Fruit fly (Drosophila melanogaster) whole organism, embryonic: Measurements from ENCODE around the gene CG17754.

ENCODE experiments used
- Atf-2 ChIP-seq: fragments of 200-800 bp; sonication (Bioruptor generic); optimal IDR thresholded peaks from 2 replicates; lab custom pipeline; 2016; ENCODE audit warnings: missing biosample characterization, missing genetic modification characterization
- Atf3 ChIP-seq: fragments of 200-800 bp; sonication (Bioruptor generic); optimal IDR thresholded peaks from 3 replicates; lab custom pipeline; 2016; ENCODE audit warnings: missing biosample characterization, missing genetic modification characterization
- CG10147 ChIP-seq: fragments of 200-800 bp; sonication (Bioruptor generic); optimal IDR thresholded peaks from 2 replicates; lab custom pipeline; 2019; ENCODE audit warnings: missing biosample characterization, mild to moderate bottlenecking, missing genetic modification characterization, moderate library complexity
- CG10209 ChIP-seq: fragments of 200-800 bp; sonication (Bioruptor generic); optimal IDR thresholded peaks from 3 replicates; lab custom pipeline; 2017; ENCODE audit warnings: missing biosample characterization, mild to moderate bottlenecking, missing genetic modification characterization, missing genetic modification reagents
- CG10274 ChIP-seq: fragments of 200-800 bp; sonication (Bioruptor generic); optimal IDR thresholded peaks from 3 replicates; lab custom pipeline; 2017; ENCODE audit warnings: missing biosample characterization, mild to moderate bottlenecking, missing genetic modification characterization
- CG10462 ChIP-seq: fragments of 200-800 bp; sonication (Bioruptor generic); optimal IDR thresholded peaks from 2 replicates; lab custom pipeline; 2016; ENCODE audit warnings: missing biosample characterization, missing genetic modification characterization
- CG10543 ChIP-seq: fragments of 200-800 bp; sonication (Bioruptor generic); optimal IDR thresholded peaks from 3 replicates; lab custom pipeline; 2017; ENCODE audit warnings: missing biosample characterization, mild to moderate bottlenecking, missing genetic modification characterization, moderate library complexity
- CG11093 ChIP-seq: fragments of 200-800 bp; sonication (Bioruptor generic); IDR thresholded peaks from 3 replicates; pipeline ENCODE4 v1.3.6; 2022; ENCODE audit warnings: missing biosample characterization, missing genetic modification characterization
- CG11560 ChIP-seq: fragments of 200-800 bp; sonication (Bioruptor generic); IDR thresholded peaks from 3 replicates; pipeline ENCODE4 v1.3.6; 2022; ENCODE audit warnings: missing biosample characterization, missing genetic modification characterization
- CG11723 ChIP-seq: fragments of 200-800 bp; sonication (Bioruptor generic); optimal IDR thresholded peaks from 2 replicates; lab custom pipeline; 2017; ENCODE audit warnings: missing biosample characterization, mild to moderate bottlenecking, missing genetic modification characterization
- CG12071 ChIP-seq: fragments of 200-800 bp; sonication (Bioruptor generic); optimal IDR thresholded peaks from 3 replicates; lab custom pipeline; 2018; ENCODE audit warnings: missing biosample characterization, mild to moderate bottlenecking, missing genetic modification characterization
- CG12219 ChIP-seq: fragments of 200-800 bp; sonication (Bioruptor generic); optimal IDR thresholded peaks from 3 replicates; lab custom pipeline; 2018; ENCODE audit warnings: missing biosample characterization, mild to moderate bottlenecking, missing genetic modification characterization
- CG13894 ChIP-seq: fragments of 200-800 bp; sonication (Bioruptor generic); optimal IDR thresholded peaks from 3 replicates; lab custom pipeline; 2018; ENCODE audit warnings: missing biosample characterization, mild to moderate bottlenecking, missing genetic modification characterization, moderate library complexity
- CG15073 ChIP-seq: fragments of 200-800 bp; sonication (Bioruptor generic); optimal IDR thresholded peaks from 2 replicates; lab custom pipeline; 2016; ENCODE audit warnings: missing biosample characterization, missing genetic modification characterization
- CG17829 ChIP-seq: fragments of 200-800 bp; optimal IDR thresholded peaks from 2 replicates; lab custom pipeline; 2019; ENCODE audit warnings: missing biosample characterization, mild to moderate bottlenecking, missing genetic modification characterization, moderate library complexity
- CG2712 ChIP-seq: fragments of 200-800 bp; optimal IDR thresholded peaks from 3 replicates; lab custom pipeline; 2019; ENCODE audit warnings: missing biosample characterization, mild to moderate bottlenecking, missing genetic modification characterization, moderate library complexity
- CG31388 ChIP-seq: fragments of 200-800 bp; sonication (Bioruptor generic); optimal IDR thresholded peaks from 2 replicates; lab custom pipeline; 2016; ENCODE audit warnings: missing biosample characterization, missing genetic modification characterization
- CG32532 ChIP-seq: fragments of 200-800 bp; sonication (Bioruptor generic); IDR thresholded peaks from 2 replicates; pipeline ENCODE4 v1.3.6; 2022; ENCODE audit warnings: missing biosample characterization, missing genetic modification characterization
- CG32772 ChIP-seq: fragments of 200-800 bp; sonication (Bioruptor generic); IDR thresholded peaks from 2 replicates; pipeline ENCODE4 v1.3.6; 2022; ENCODE audit warnings: missing biosample characterization, missing genetic modification characterization
- CG3407 ChIP-seq: fragments of 200-800 bp; sonication (Bioruptor generic); optimal IDR thresholded peaks from 2 replicates; lab custom pipeline; 2018; ENCODE audit warnings: missing biosample characterization, mild to moderate bottlenecking, missing genetic modification characterization
- CG5953 ChIP-seq: fragments of 200-800 bp; sonication (Bioruptor generic); IDR thresholded peaks from 2 replicates; pipeline ENCODE4 v1.3.6; 2022; ENCODE audit warnings: missing biosample characterization, missing genetic modification characterization
- CG6813 ChIP-seq: fragments of 200-800 bp; sonication (Bioruptor generic); optimal IDR thresholded peaks from 2 replicates; lab custom pipeline; 2017; ENCODE audit warnings: missing biosample characterization, missing genetic modification characterization, mild to moderate bottlenecking, moderate library complexity, missing genetic modification reagents
- CG7745 ChIP-seq: fragments of 200-800 bp; sonication (Bioruptor generic); optimal IDR thresholded peaks from 2 replicates; lab custom pipeline; 2018; ENCODE audit warnings: missing biosample characterization, mild to moderate bottlenecking, missing genetic modification characterization, moderate library complexity
- CG9876 ChIP-seq: fragments of 200-800 bp; sonication (Bioruptor generic); optimal IDR thresholded peaks from 2 replicates; lab custom pipeline; 2016; ENCODE audit warnings: missing biosample characterization, missing genetic modification characterization
- CoRest ChIP-seq: fragments of 200-800 bp; sonication (Bioruptor generic); optimal IDR thresholded peaks from 3 replicates; lab custom pipeline; 2018; ENCODE audit warnings: missing biosample characterization, mild to moderate bottlenecking, missing genetic modification characterization, moderate library complexity
- Dad ChIP-seq: fragments of 200-800 bp; sonication (Bioruptor generic); optimal IDR thresholded peaks from 3 replicates; lab custom pipeline; 2016; ENCODE audit warnings: missing biosample characterization, missing genetic modification characterization
- Dbx ChIP-seq: fragments of 200-800 bp; sonication (Bioruptor generic); IDR thresholded peaks from 3 replicates; pipeline ENCODE4 v1.3.6; 2022; ENCODE audit warnings: missing biosample characterization, missing genetic modification characterization
- Gsc ChIP-seq: fragments of 200-800 bp; sonication (Bioruptor generic); IDR thresholded peaks from 2 replicates; pipeline ENCODE4 v1.3.6; 2022; ENCODE audit warnings: missing biosample characterization, missing genetic modification characterization
- H15 ChIP-seq: fragments of 200-800 bp; sonication (Bioruptor generic); IDR thresholded peaks from 3 replicates; pipeline ENCODE4 v1.3.6; 2022; ENCODE audit warnings: missing biosample characterization, missing genetic modification characterization
- Hr39 ChIP-seq: fragments of >200 bp; optimal IDR thresholded peaks from 2 replicates; lab custom pipeline; 2017
- Lhr ChIP-seq: fragments of 200-800 bp; sonication (Bioruptor generic); optimal IDR thresholded peaks from 3 replicates; lab custom pipeline; 2017; ENCODE audit warnings: mild to moderate bottlenecking, missing biosample characterization, missing genetic modification reagents, missing genetic modification characterization
- Max ChIP-seq: fragments of 200-800 bp; sonication (Bioruptor generic); optimal IDR thresholded peaks from 2 replicates; lab custom pipeline; 2016; ENCODE audit warnings: missing biosample characterization, mild to moderate bottlenecking, missing genetic modification characterization
- Opbp ChIP-seq: fragments of 200-800 bp; sonication (Bioruptor generic); IDR thresholded peaks from 3 replicates; pipeline ENCODE4 v1.3.6; 2022; ENCODE audit warnings: missing biosample characterization, missing genetic modification characterization; ENCODE audit not compliant: partially characterized antibody
- Rfx ChIP-seq: fragments of 200-800 bp; sonication (Bioruptor generic); IDR thresholded peaks from 2 replicates; pipeline ENCODE4 v1.3.6; 2022; ENCODE audit warnings: missing biosample characterization, missing genetic modification characterization
- Rx ChIP-seq: fragments of 200-800 bp; sonication (Bioruptor generic); IDR thresholded peaks from 2 replicates; pipeline ENCODE4 v1.3.6; 2022; ENCODE audit warnings: missing biosample characterization, missing genetic modification characterization
- Sox100B ChIP-seq: fragments of 200-800 bp; sonication (Bioruptor generic); optimal IDR thresholded peaks from 3 replicates; lab custom pipeline; 2018; ENCODE audit warnings: missing biosample characterization, mild to moderate bottlenecking, missing genetic modification characterization
- ato ChIP-seq: fragments of 200-800 bp; sonication (Bioruptor generic); IDR thresholded peaks from 2 replicates; pipeline ENCODE4 v1.3.6; 2022; ENCODE audit warnings: missing biosample characterization, missing genetic modification characterization; ENCODE audit not compliant: partially characterized antibody
- bigmax ChIP-seq: fragments of 200-800 bp; sonication (Bioruptor generic); optimal IDR thresholded peaks from 2 replicates; lab custom pipeline; 2018; ENCODE audit warnings: missing biosample characterization, mild to moderate bottlenecking, missing genetic modification characterization
- chinmo ChIP-seq: fragments of 200-800 bp; sonication (Bioruptor generic); IDR thresholded peaks from 4 replicates; pipeline ENCODE4 v1.3.6; 2022; ENCODE audit warnings: missing biosample characterization, missing genetic modification characterization; ENCODE audit not compliant: partially characterized antibody
- chn ChIP-seq: fragments of 200-800 bp; sonication (Bioruptor generic); optimal IDR thresholded peaks from 2 replicates; lab custom pipeline; 2016; ENCODE audit warnings: missing biosample characterization, missing genetic modification characterization
- ci ChIP-seq: fragments of 200-800 bp; sonication (Bioruptor generic); IDR thresholded peaks from 3 replicates; pipeline ENCODE4 v1.3.6; 2022; ENCODE audit warnings: missing biosample characterization, missing genetic modification characterization
- crc ChIP-seq: fragments of 200-800 bp; sonication (Bioruptor generic); optimal IDR thresholded peaks from 2 replicates; lab custom pipeline; 2016; ENCODE audit warnings: missing biosample characterization, missing genetic modification characterization
- gfzf ChIP-seq: fragments of 200-800 bp; sonication (Bioruptor generic); optimal IDR thresholded peaks from 2 replicates; lab custom pipeline; 2016; ENCODE audit warnings: missing biosample characterization, mild to moderate bottlenecking, missing genetic modification characterization, moderate library complexity
- jing ChIP-seq: fragments of 200-800 bp; sonication (Bioruptor generic); optimal IDR thresholded peaks from 2 replicates; lab custom pipeline; 2018; ENCODE audit warnings: missing biosample characterization, mild to moderate bottlenecking, missing genetic modification characterization
- jumu ChIP-seq: fragments of 200-800 bp; sonication (Bioruptor generic); optimal IDR thresholded peaks from 3 replicates; lab custom pipeline; 2016; ENCODE audit warnings: missing biosample characterization, missing genetic modification characterization
- ken ChIP-seq: fragments of 200-800 bp; sonication (Bioruptor generic); IDR thresholded peaks from 3 replicates; pipeline ENCODE4 v1.3.6; 2022; ENCODE audit warnings: missing biosample characterization, missing genetic modification characterization
- lola ChIP-seq, 3 experiments: fragments of >200 bp in 2 of 3; fragments of 200-800 bp in 1 of 3; sonication (Bioruptor generic) in 1 of 3; optimal IDR thresholded peaks; 2 replicates each; lab custom pipeline; 2017 to 2019; ENCODE audit warnings: missing biosample characterization in 3 of 3, missing genetic modification characterization in 3 of 3, mild to moderate bottlenecking in 1 of 3, moderate library complexity in 1 of 3
- odd ChIP-seq: fragments of 200-800 bp; sonication (Bioruptor generic); optimal IDR thresholded peaks from 2 replicates; lab custom pipeline; 2017; ENCODE audit warnings: missing biosample characterization, mild to moderate bottlenecking, missing genetic modification characterization
- org-1 ChIP-seq: fragments of 200-800 bp; sonication (Bioruptor generic); optimal IDR thresholded peaks from 2 replicates; lab custom pipeline; 2017; ENCODE audit warnings: missing biosample characterization, missing genetic modification characterization
- p53 ChIP-seq: fragments of 200-800 bp; sonication (Bioruptor generic); optimal IDR thresholded peaks from 2 replicates; lab custom pipeline; 2016; ENCODE audit warnings: missing biosample characterization, missing genetic modification characterization
- ro ChIP-seq: fragments of 200-800 bp; sonication (Bioruptor generic); IDR thresholded peaks from 2 replicates; pipeline ENCODE4 v1.3.6; 2022; ENCODE audit warnings: missing biosample characterization, missing genetic modification characterization
- schlank ChIP-seq: fragments of 200-800 bp; sonication (Bioruptor generic); optimal IDR thresholded peaks from 2 replicates; lab custom pipeline; 2018; ENCODE audit warnings: missing biosample characterization, mild to moderate bottlenecking, missing genetic modification characterization
- yki ChIP-seq: fragments of >200 bp; optimal IDR thresholded peaks from 3 replicates; lab custom pipeline; 2018

CG17754 gene

dm6 chrX:9232199-9232598 is 18.0 kb upstream of the CG17754 start, which contains the start of gene CG12121 (continued):
- no peak for TF ChIP-seq CG11723 (GFP tag; lab: Kevin White, UChicago)
- TF ChIP-seq ci (GFP tag; lab: Robert Waterston, UW) = no peak
- TF ChIP-seq Hr39 (lab: Kevin White, UChicago) = no peak
- no peak for TF ChIP-seq crc (GFP tag; lab: Kevin White, UChicago)
- no peak for TF ChIP-seq jumu (GFP tag; lab: Kevin White, UChicago)
- no peak for TF ChIP-seq H15 (GFP tag; lab: Robert Waterston, UW)
- no peak for TF ChIP-seq CG11560
- TF ChIP-seq org-1 (GFP tag; lab: Kevin White, UChicago) = no peak
- no peak for TF ChIP-seq CG9876 (GFP tag; lab: Kevin White, UChicago)
- TF ChIP-seq Rfx (GFP tag; lab: Robert Waterston, UW) = no peak
- TF ChIP-seq CG10543 (GFP tag; lab: Kevin White, UChicago) = no peak
- no peak for TF ChIP-seq schlank (tag; lab: Kevin White, UChicago)
- no peak for TF ChIP-seq CG2712 (tag; lab: Kevin White, UChicago)
- TF ChIP-seq Atf3 (GFP tag; lab: Kevin White, UChicago) = no peak
- no peak for TF ChIP-seq CG10462 (GFP tag; lab: Kevin White, UChicago)
- no peak for TF ChIP-seq jing (GFP tag; lab: Kevin White, UChicago)
- no peak for TF ChIP-seq odd (GFP tag; lab: Kevin White, UChicago)
- TF ChIP-seq CG17829 (tag; lab: Kevin White, UChicago) = peak; percentile 18
- no peak for TF ChIP-seq Sox100B (GFP tag; lab: Kevin White, UChicago)
- no peak for TF ChIP-seq CG11093 (GFP tag; lab: Robert Waterston, UW)
- TF ChIP-seq ato (GFP tag; lab: Robert Waterston, UW) = peak; percentile 73
- no peak for TF ChIP-seq CG15073 (GFP tag; lab: Kevin White, UChicago)
- TF ChIP-seq CG32532 (GFP tag; lab: Robert Waterston, UW) = no peak
- TF ChIP-seq CG3407 (GFP tag; lab: Kevin White, UChicago) = no peak
- peak; percentile 57 for TF ChIP-seq gfzf
- no peak for TF ChIP-seq bigmax (GFP tag; lab: Kevin White, UChicago)
- TF ChIP-seq yki = no peak
- no peak for TF ChIP-seq Dbx (GFP tag; lab: Robert Waterston, UW)
- no peak for TF ChIP-seq CG32772 (GFP tag; lab: Robert Waterston, UW)
- no peak for TF ChIP-seq Gsc (GFP tag; lab: Robert Waterston, UW)
- no peak for TF ChIP-seq Max (GFP tag; lab: Kevin White, UChicago)
- no peak for TF ChIP-seq Lhr (GFP tag; lab: Kevin White, UChicago)
- TF ChIP-seq CG5953 = no peak
- no peak for TF ChIP-seq CG6813 (GFP tag; lab: Kevin White, UChicago)
- TF ChIP-seq lola (GFP tag; optimal IDR thresholded peaks at IDR 0.05; lab: Kevin White, UChicago) = no peak
- no peak for TF ChIP-seq CoRest (tag; lab: Kevin White, UChicago)
- TF ChIP-seq ken (GFP tag; lab: Robert Waterston, UW) = no peak
- no peak for TF ChIP-seq CG31388
- no peak for TF ChIP-seq Rx (GFP tag; lab: Robert Waterston, UW)
- TF ChIP-seq Atf-2 (GFP tag; lab: Kevin White, UChicago) = no peak
- TF ChIP-seq CG7745 = no peak
- TF ChIP-seq ro (GFP tag; lab: Robert Waterston, UW) = no peak
- no peak for TF ChIP-seq p53 (GFP tag; lab: Kevin White, UChicago)
- TF ChIP-seq CG10274 (GFP tag; lab: Kevin White, UChicago) = no peak
- no peak for TF ChIP-seq chn (GFP tag; lab: Kevin White, UChicago)
- no peak for TF ChIP-seq CG12071 (GFP tag; lab: Kevin White, UChicago)
- no peak for TF ChIP-seq CG10147 (GFP tag; lab: Kevin White, UChicago)
- no peak for TF ChIP-seq CG10209 (GFP tag; lab: Kevin White, UChicago)
- TF ChIP-seq chinmo (GFP tag; lab: Robert Waterston, UW) = peak; percentile 75; the same call in 1 of the 4 replicates
- peak; percentile 63; the same call in 2 of the 3 replicates for TF ChIP-seq Opbp (GFP tag; lab: Robert Waterston, UW)
- no peak for TF ChIP-seq CG12219 (GFP tag; lab: Kevin White, UChicago)
- TF ChIP-seq Dad (GFP tag; lab: Kevin White, UChicago) = no peak
- TF ChIP-seq CG13894 = no peak
